Fruit fly (Drosophila melanogaster) whole organism, embryonic: ENCODE data around the gene RpS15Aa.

ENCODE experiments used
- Ada2b ChIP-seq: fragments of 200-800 bp; sonication (Bioruptor generic); IDR thresholded peaks from 2 replicates; pipeline ENCODE4 v1.3.6; 2022; ENCODE audit warnings: missing biosample characterization, missing genetic modification characterization
- Aef1 ChIP-seq: fragments of 200-800 bp; sonication (Bioruptor generic); IDR thresholded peaks from 3 replicates; pipeline ENCODE4 v1.3.6; 2022; ENCODE audit warnings: missing biosample characterization, missing genetic modification characterization
- CG11398 ChIP-seq: fragments of 200-800 bp; sonication (Bioruptor generic); optimal IDR thresholded peaks from 2 replicates; lab custom pipeline; 2016; ENCODE audit warnings: missing biosample characterization, missing genetic modification characterization
- CG12942 ChIP-seq: fragments of 200-800 bp; sonication (Bioruptor generic); optimal IDR thresholded peaks from 3 replicates; lab custom pipeline; 2016; ENCODE audit warnings: missing biosample characterization, missing genetic modification characterization
- CG16815 ChIP-seq: fragments of 200-800 bp; sonication (Bioruptor generic); optimal IDR thresholded peaks from 3 replicates; lab custom pipeline; 2017; ENCODE audit warnings: missing biosample characterization, mild to moderate bottlenecking, missing genetic modification characterization
- CG18262 ChIP-seq: fragments of 200-800 bp; optimal IDR thresholded peaks from 3 replicates; lab custom pipeline; 2019; ENCODE audit warnings: missing biosample characterization, mild to moderate bottlenecking, missing genetic modification characterization, moderate library complexity
- CG30403 ChIP-seq: fragments of 200-800 bp; sonication (Bioruptor generic); optimal IDR thresholded peaks from 3 replicates; lab custom pipeline; 2016; ENCODE audit warnings: missing biosample characterization, missing genetic modification characterization
- CG31224 ChIP-seq: fragments of 200-800 bp; sonication (Bioruptor generic); IDR thresholded peaks from 2 replicates; pipeline ENCODE4 v1.3.6; 2022; ENCODE audit warnings: missing biosample characterization, missing genetic modification characterization
- CG33557 ChIP-seq: fragments of 200-800 bp; sonication (Bioruptor generic); optimal IDR thresholded peaks from 2 replicates; lab custom pipeline; 2019; ENCODE audit warnings: missing biosample characterization, mild to moderate bottlenecking, missing genetic modification characterization, moderate library complexity
- CG34376 ChIP-seq: fragments of 200-800 bp; sonication (Bioruptor generic); optimal IDR thresholded peaks from 2 replicates; lab custom pipeline; 2018; ENCODE audit warnings: missing biosample characterization, mild to moderate bottlenecking, missing genetic modification characterization
- CG6765 ChIP-seq: fragments of 200-800 bp; sonication (Bioruptor generic); optimal IDR thresholded peaks from 3 replicates; lab custom pipeline; 2017; ENCODE audit warnings: missing biosample characterization, mild to moderate bottlenecking, missing genetic modification characterization
- CG8281 ChIP-seq: fragments of 200-800 bp; sonication (Bioruptor generic); optimal IDR thresholded peaks from 2 replicates; lab custom pipeline; 2018; ENCODE audit warnings: missing biosample characterization, mild to moderate bottlenecking, missing genetic modification characterization, moderate library complexity
- CG8765 ChIP-seq: fragments of 200-800 bp; sonication (Bioruptor generic); IDR thresholded peaks from 2 replicates; pipeline ENCODE4 v1.3.6; 2022; ENCODE audit warnings: missing biosample characterization, missing genetic modification characterization
- CG8924 ChIP-seq: fragments of 200-800 bp; optimal IDR thresholded peaks from 3 replicates; lab custom pipeline; 2019; ENCODE audit warnings: missing biosample characterization, mild to moderate bottlenecking, missing genetic modification characterization, moderate library complexity
- CG9215 ChIP-seq: fragments of 200-800 bp; sonication (Bioruptor generic); IDR thresholded peaks from 2 replicates; pipeline ENCODE4 v1.3.6; 2022; ENCODE audit warnings: missing biosample characterization, missing genetic modification characterization
- D19A ChIP-seq: fragments of 200-800 bp; optimal IDR thresholded peaks from 3 replicates; lab custom pipeline; 2019; ENCODE audit warnings: missing biosample characterization, mild to moderate bottlenecking, missing genetic modification characterization, moderate library complexity
- Elba2 ChIP-seq: fragments of 200-800 bp; sonication (Bioruptor generic); optimal IDR thresholded peaks from 3 replicates; lab custom pipeline; 2016; ENCODE audit warnings: missing biosample characterization, missing genetic modification characterization
- Hr3 ChIP-seq: fragments of 200-800 bp; sonication (Bioruptor generic); optimal IDR thresholded peaks from 3 replicates; lab custom pipeline; 2016; ENCODE audit warnings: missing biosample characterization, missing genetic modification characterization
- Hr39 ChIP-seq: fragments of >200 bp; optimal IDR thresholded peaks from 2 replicates; lab custom pipeline; 2017
- Mad ChIP-seq: fragments of 200-800 bp; sonication (Bioruptor generic); optimal IDR thresholded peaks from 2 replicates; lab custom pipeline; 2016; ENCODE audit warnings: missing biosample characterization, missing genetic modification characterization
- Max ChIP-seq: fragments of 200-800 bp; sonication (Bioruptor generic); optimal IDR thresholded peaks from 2 replicates; lab custom pipeline; 2016; ENCODE audit warnings: missing biosample characterization, mild to moderate bottlenecking, missing genetic modification characterization
- Meics ChIP-seq: fragments of 200-800 bp; sonication (Bioruptor generic); optimal IDR thresholded peaks from 2 replicates; lab custom pipeline; 2017; ENCODE audit warnings: missing biosample characterization, mild to moderate bottlenecking, missing genetic modification characterization
- NC2β ChIP-seq: fragments of 200-800 bp; sonication (Bioruptor generic); optimal IDR thresholded peaks from 2 replicates; lab custom pipeline; 2016; ENCODE audit warnings: missing biosample characterization, missing genetic modification characterization
- Nf-YA ChIP-seq: fragments of 200-800 bp; sonication (Bioruptor generic); IDR thresholded peaks from 2 replicates; pipeline ENCODE4 v1.3.6; 2022; ENCODE audit warnings: missing biosample characterization, missing genetic modification characterization
- NfI ChIP-seq: fragments of 200-800 bp; sonication (Bioruptor generic); optimal IDR thresholded peaks from 3 replicates; lab custom pipeline; 2018; ENCODE audit warnings: missing biosample characterization, mild to moderate bottlenecking, missing genetic modification characterization, moderate library complexity
- Side ChIP-seq: fragments of 200-800 bp; sonication (Bioruptor generic); optimal IDR thresholded peaks from 2 replicates; lab custom pipeline; 2016; ENCODE audit warnings: missing biosample characterization, missing genetic modification characterization
- Trl ChIP-seq, 3 experiments: fragments of >200 bp in 2 of 3; fragments of 200-800 bp in 1 of 3; sonication (Bioruptor generic) in 1 of 3; optimal IDR thresholded peaks; 2 replicates in 1 of 3; 3 replicates in 2 of 3; lab custom pipeline; 2016 to 2017; ENCODE audit warnings: missing biosample characterization in 1 of 3, missing genetic modification characterization in 1 of 3
- ab ChIP-seq: fragments of 200-800 bp; sonication (Bioruptor generic); optimal IDR thresholded peaks from 2 replicates; lab custom pipeline; 2016; ENCODE audit warnings: missing biosample characterization, missing genetic modification characterization
- ash1 ChIP-seq: fragments of 200-800 bp; sonication (Bioruptor generic); optimal IDR thresholded peaks from 2 replicates; lab custom pipeline; 2018; ENCODE audit warnings: missing biosample characterization, mild to moderate bottlenecking, missing genetic modification characterization
- bowl ChIP-seq: fragments of 200-800 bp; sonication (Bioruptor generic); IDR thresholded peaks from 2 replicates; pipeline ENCODE4 v1.3.6; 2022; ENCODE audit warnings: missing biosample characterization, missing genetic modification characterization
- caup ChIP-seq: fragments of 200-800 bp; sonication (Bioruptor generic); optimal IDR thresholded peaks from 3 replicates; lab custom pipeline; 2017; ENCODE audit warnings: missing biosample characterization, mild to moderate bottlenecking, missing genetic modification characterization, moderate library complexity; ENCODE audit not compliant: severe bottlenecking
- cwo ChIP-seq: fragments of 200-800 bp; sonication (Bioruptor generic); optimal IDR thresholded peaks from 3 replicates; lab custom pipeline; 2017; ENCODE audit warnings: missing biosample characterization, missing genetic modification characterization, mild to moderate bottlenecking, moderate library complexity, missing genetic modification reagents
- danr ChIP-seq: fragments of 200-800 bp; sonication (Bioruptor generic); IDR thresholded peaks from 2 replicates; pipeline ENCODE4 v1.3.6; 2022; ENCODE audit warnings: missing biosample characterization, missing genetic modification characterization
- dati ChIP-seq: fragments of 200-800 bp; sonication (Bioruptor generic); IDR thresholded peaks from 2 replicates; pipeline ENCODE4 v1.3.6; 2022; ENCODE audit warnings: missing biosample characterization, missing genetic modification characterization
- dpn ChIP-seq, 2 experiments: fragments of 200-800 bp; sonication (Bioruptor generic); optimal IDR thresholded peaks; 3 replicates each; lab custom pipeline; 2016; ENCODE audit warnings: missing biosample characterization in 2 of 2, missing genetic modification characterization in 2 of 2
- eyg ChIP-seq: fragments of 200-800 bp; sonication (Bioruptor generic); optimal IDR thresholded peaks from 3 replicates; lab custom pipeline; 2016; ENCODE audit warnings: missing biosample characterization, missing genetic modification characterization
- ftz-f1 ChIP-seq: fragments of 200-800 bp; sonication (Bioruptor generic); optimal IDR thresholded peaks from 2 replicates; lab custom pipeline; 2016; ENCODE audit warnings: missing biosample characterization, missing genetic modification characterization
- gcm ChIP-seq: fragments of 200-800 bp; sonication (Bioruptor generic); optimal IDR thresholded peaks from 2 replicates; lab custom pipeline; 2019; ENCODE audit warnings: missing biosample characterization, mild to moderate bottlenecking, missing genetic modification characterization, moderate library complexity
- hb ChIP-seq: fragments of 200-800 bp; sonication (Bioruptor generic); IDR thresholded peaks from 3 replicates; pipeline ENCODE4 v1.3.6; 2022; ENCODE audit warnings: missing biosample characterization, missing genetic modification characterization; ENCODE audit not compliant: partially characterized antibody
- inv ChIP-seq: fragments of 200-800 bp; sonication (Bioruptor generic); IDR thresholded peaks from 2 replicates; pipeline ENCODE4 v1.3.6; 2022; ENCODE audit warnings: missing biosample characterization, missing genetic modification characterization; ENCODE audit not compliant: partially characterized antibody
- knrl ChIP-seq: fragments of 200-800 bp; sonication (Bioruptor generic); IDR thresholded peaks from 3 replicates; pipeline ENCODE4 v1.3.6; 2022; ENCODE audit warnings: missing biosample characterization, missing genetic modification characterization; ENCODE audit not compliant: partially characterized antibody
- nau ChIP-seq: fragments of 200-800 bp; sonication (Bioruptor generic); optimal IDR thresholded peaks from 3 replicates; lab custom pipeline; 2017; ENCODE audit warnings: missing biosample characterization, mild to moderate bottlenecking, missing genetic modification characterization, missing genetic modification reagents
- onecut ChIP-seq: fragments of 200-800 bp; sonication (Bioruptor generic); IDR thresholded peaks from 2 replicates; pipeline ENCODE4 v1.3.6; 2022; ENCODE audit warnings: missing biosample characterization, missing genetic modification characterization
- sqz ChIP-seq: fragments of 200-800 bp; sonication (Bioruptor generic); optimal IDR thresholded peaks from 3 replicates; lab custom pipeline; 2018; ENCODE audit warnings: missing biosample characterization, mild to moderate bottlenecking, missing genetic modification characterization
- stwl ChIP-seq: fragments of 200-800 bp; sonication (Bioruptor generic); optimal IDR thresholded peaks from 3 replicates; lab custom pipeline; 2018; ENCODE audit warnings: missing biosample characterization, mild to moderate bottlenecking, missing genetic modification characterization, moderate library complexity
- tll ChIP-seq, 2 experiments: fragments of 200-800 bp in 1 of 2; fragments of >200 bp in 1 of 2; sonication (Bioruptor generic) in 1 of 2; optimal IDR thresholded peaks; 2 replicates each; lab custom pipeline; 2017 to 2019; ENCODE audit warnings: missing biosample characterization in 2 of 2, missing genetic modification characterization in 2 of 2, mild to moderate bottlenecking in 1 of 2, moderate library complexity in 1 of 2
- wor ChIP-seq: fragments of 200-800 bp; sonication (Bioruptor generic); IDR thresholded peaks from 2 replicates; pipeline ENCODE4 v1.3.6; 2022; ENCODE audit warnings: missing biosample characterization, missing genetic modification characterization

Gene RpS15Aa

dm6 chrX:13373239-13374153 is 36.0 kb upstream of the RpS15Aa start (continued):
- TF ChIP-seq D19A (tag; lab: Kevin White, UChicago) (peak; percentile 80), Nf-YA (0 out of 2 replicates have a peak, but pooled peaks have one; percentile 41), bowl (GFP tag; lab: Robert Waterston, UW) (peak; percentile 60; the same call in 1 of the 2 replicates), Meics (GFP tag; lab: Kevin White, UChicago) (peak; percentile 87), sqz (GFP tag; lab: Kevin White, UChicago) (peak; percentile 68), inv (no peak), ab (GFP tag; lab: Kevin White, UChicago) (peak; percentile 18), hb (GFP tag; lab: Robert Waterston, UW) (no peak), dpn (GFP tag; optimal IDR thresholded peaks at IDR 0.05; lab: Kevin White, UChicago) (peak; percentile 53 to 82), NfI (GFP tag; lab: Kevin White, UChicago) (peak; percentile 75), CG31224 (GFP tag; lab: Robert Waterston, UW) (peak; percentile 69), tll (GFP tag; optimal IDR thresholded peaks at IDR 0.05; lab: Kevin White, UChicago) (no peak), Aef1 (GFP tag; lab: Robert Waterston, UW) (peak; percentile 76), Max (GFP tag; lab: Kevin White, UChicago) (peak; percentile 79), knrl (GFP tag; lab: Robert Waterston, UW) (no peak), CG16815 (peak; percentile 64), Hr39 (lab: Kevin White, UChicago) (no peak), CG11398 (GFP tag; lab: Kevin White, UChicago) (no peak), eyg (GFP tag; lab: Kevin White, UChicago) (no peak), caup (GFP tag; lab: Kevin White, UChicago) (peak; percentile 80), danr (GFP tag; lab: Robert Waterston, UW) (peak; percentile 49; the same call in 1 of the 2 replicates), CG8924 (tag; lab: Kevin White, UChicago) (peak; percentile 92), CG18262 (tag; lab: Kevin White, UChicago) (peak; percentile 89), stwl (peak; percentile 10), CG30403 (GFP tag; lab: Kevin White, UChicago) (peak; percentile 84), CG33557 (peak; percentile 59), CG8281 (tag; lab: Kevin White, UChicago) (peak; percentile 18), Hr3 (GFP tag; lab: Kevin White, UChicago) (peak; percentile 80), cwo (GFP tag; lab: Kevin White, UChicago) (peak; percentile 63), Mad (peak; percentile 55), NC2β (GFP tag; lab: Kevin White, UChicago) (peak; percentile 0), CG9215 (GFP tag; lab: Robert Waterston, UW) (peak; percentile 72), ftz-f1 (GFP tag; lab: Kevin White, UChicago) (no peak), wor (peak; percentile 68), Trl (optimal IDR thresholded peaks at IDR 0.05; lab: Kevin White, UChicago) (peak; percentile 18 to 39), Trl (GFP tag; optimal IDR thresholded peaks at IDR 0.05; lab: Kevin White, UChicago) (no peak), Ada2b (peak; percentile 80), ash1 (GFP tag; lab: Kevin White, UChicago) (no peak), CG34376 (GFP tag; lab: Kevin White, UChicago) (peak; percentile 85), onecut (peak; percentile 32; the same call in 1 of the 2 replicates), Elba2 (GFP tag; lab: Kevin White, UChicago) (no peak), dati (GFP tag; lab: Robert Waterston, UW) (0 out of 2 replicates have a peak, but pooled peaks have one; percentile 2), CG8765 (peak; percentile 41; the same call in 1 of the 2 replicates), CG6765 (peak; percentile 69), Side (no peak), nau (peak; percentile 77), CG12942 (GFP tag; lab: Kevin White, UChicago) (peak; percentile 68), gcm (peak; percentile 84)
